Worm (Caenorhabditis elegans): ENCODE measurements around the gene C32D5.7.
A peak's percentile ranks its signal among the peaks of the same experiment; 100 is the strongest.

The C32D5.7 gene

DNA sequence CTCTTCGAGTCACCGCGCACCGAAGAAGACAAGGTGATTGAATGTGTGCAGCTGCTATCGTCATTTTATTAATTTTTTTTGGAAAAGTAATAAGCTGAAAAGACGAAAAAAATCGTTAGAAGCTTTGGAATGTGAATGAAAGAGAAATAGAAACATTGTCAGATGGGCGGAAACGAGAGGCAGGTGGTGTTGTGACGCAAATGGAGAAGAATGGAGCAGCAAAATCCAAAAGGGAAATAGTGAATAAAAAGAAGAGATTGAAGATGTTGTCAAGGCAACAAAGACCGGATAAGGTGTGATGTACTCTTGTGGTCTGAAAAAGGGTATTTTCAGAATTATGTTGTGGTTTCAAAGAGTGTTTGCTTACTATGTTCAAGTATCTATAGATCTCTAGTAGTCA, 2.6 kb upstream of the C32D5.7 start:
- TF ChIP-seq dao-5 (tag; optimal IDR thresholded peaks at IDR 0.05) = no peak
- TF ChIP-seq him-1 (tag; optimal IDR thresholded peaks at IDR 0.05) = no peak

DNA sequence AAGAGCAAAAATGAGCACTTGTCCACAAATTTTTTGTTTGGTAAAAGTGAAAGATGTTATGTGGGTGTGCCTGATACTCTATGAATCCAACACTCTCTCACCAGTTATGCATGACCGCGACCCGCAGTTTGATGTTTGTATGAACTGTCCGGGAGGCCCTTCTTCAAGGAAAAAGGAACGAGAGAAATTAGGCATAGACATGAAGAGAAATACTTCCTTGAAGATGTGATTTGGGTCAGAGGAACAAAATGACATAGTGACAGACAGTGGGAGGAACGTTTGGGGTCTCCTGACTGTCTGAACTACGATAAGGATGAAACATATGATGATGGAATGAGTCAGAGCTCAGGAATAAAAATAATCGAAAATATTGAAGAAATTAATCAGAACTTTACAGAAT, 1.2 kb upstream of the C32D5.7 start:
- TF ChIP-seq him-1 (tag; optimal IDR thresholded peaks at IDR 0.05) (no peak), dao-5 (tag; optimal IDR thresholded peaks at IDR 0.05) (no peak), W03F9.2 (tag; optimal IDR thresholded peaks at IDR 0.05) (no peak)

DNA sequence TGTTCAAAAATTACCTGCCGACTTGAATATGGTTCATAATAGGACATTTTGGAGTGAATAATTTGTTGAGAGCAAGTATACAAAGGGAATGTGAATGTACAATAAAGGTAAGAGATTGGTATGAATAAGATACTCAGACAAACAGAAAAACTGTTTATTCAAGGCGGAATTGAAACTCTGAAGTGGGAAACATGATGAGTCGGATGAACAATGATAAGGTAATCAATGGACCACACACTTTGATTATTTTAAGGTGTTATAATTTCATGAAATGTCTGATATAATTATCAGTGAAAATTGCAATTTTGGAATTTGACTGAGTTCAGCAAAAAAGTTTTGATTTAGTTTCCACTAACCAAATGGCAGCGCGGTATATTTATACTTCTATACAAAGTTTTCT, 337 bp downstream of the C32D5.7 start:
- TF ChIP-seq him-1 (tag; optimal IDR thresholded peaks at IDR 0.05) = no peak
- no peak for TF ChIP-seq W03F9.2 (tag; optimal IDR thresholded peaks at IDR 0.05)
- TF ChIP-seq dao-5 (tag; optimal IDR thresholded peaks at IDR 0.05) = no peak

ce11 chrII:6335358-6335757, 4.5 kb downstream of the C32D5.7 start, which contains the start of gene C32D5.14:
C32D5.14 (plus strand) TSS chrII:6335488.
- TF ChIP-seq him-1 (tag; optimal IDR thresholded peaks at IDR 0.05) (no peak), W03F9.2 (tag; optimal IDR thresholded peaks at IDR 0.05) (no peak), dao-5 (tag; optimal IDR thresholded peaks at IDR 0.05) (no peak)

ce11 chrII:6334745-6335260, 5.0 kb downstream of the C32D5.7 start:
- TF ChIP-seq dao-5 (tag; optimal IDR thresholded peaks at IDR 0.05) (no peak), him-1 (tag; optimal IDR thresholded peaks at IDR 0.05) (no peak), W03F9.2 (tag; optimal IDR thresholded peaks at IDR 0.05) (no peak)

DNA sequence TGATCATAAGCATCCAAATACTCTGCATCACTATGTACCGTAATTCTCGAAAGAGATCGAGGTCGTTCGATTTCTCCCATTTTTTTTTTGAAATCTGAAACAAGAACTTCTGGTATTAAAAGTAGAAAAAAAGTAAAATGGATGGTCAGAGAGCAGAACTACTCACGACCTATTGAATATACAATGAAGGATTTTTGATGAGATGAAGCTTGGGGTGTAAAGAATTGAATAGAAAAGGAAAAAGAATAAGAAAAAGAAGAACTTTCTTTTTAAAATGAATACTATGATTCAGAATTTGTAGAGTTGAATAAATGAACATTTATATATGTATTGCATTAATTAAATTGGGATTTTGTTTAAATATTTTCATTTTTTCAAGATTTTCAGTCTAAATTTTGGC, 6.0 kb downstream of the C32D5.7 start, which contains the start of gene ttc-39B:
TSS of gene ttc-39B (minus strand) at position 101 of the 400 bp plus-strand sequence.
- no peak for TF ChIP-seq W03F9.2 (tag; optimal IDR thresholded peaks at IDR 0.05)
- TF ChIP-seq him-1 (tag; optimal IDR thresholded peaks at IDR 0.05) = no peak
- no peak for TF ChIP-seq dao-5 (tag; optimal IDR thresholded peaks at IDR 0.05)

- TF ChIP-seq W03F9.2 (tag; optimal IDR thresholded peaks at IDR 0.05) = peak; percentile 51
- TF ChIP-seq dao-5 (tag; optimal IDR thresholded peaks at IDR 0.05) = no peak
- TF ChIP-seq him-1 (tag; optimal IDR thresholded peaks at IDR 0.05) = peak; percentile 78
Observed at ce11 chrII:6331222-6331830, 8.5 kb downstream of the C32D5.7 start, which contains the start of gene set-4. set-4 (minus strand) TSS chrII:6331341.

DNA sequence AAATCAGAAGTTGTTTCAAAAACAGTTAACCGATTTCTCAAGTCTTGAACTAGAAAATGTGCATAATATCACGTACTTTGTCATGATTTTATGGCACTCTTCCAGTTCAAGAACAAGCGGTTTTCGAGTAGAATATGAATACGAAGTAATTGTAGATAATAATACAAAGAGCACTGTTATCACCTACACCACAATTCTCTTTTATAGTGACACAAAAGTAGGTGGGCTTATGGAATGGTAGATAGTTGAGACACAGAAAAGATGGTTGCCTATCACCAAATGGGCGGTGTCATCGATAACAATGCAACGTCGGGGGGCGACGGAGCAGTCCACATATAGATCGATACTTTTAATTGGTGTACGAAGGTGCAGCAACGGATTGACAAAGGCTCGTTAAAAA, 11.2 kb downstream of the C32D5.7 start:
- TF ChIP-seq him-1 (tag; optimal IDR thresholded peaks at IDR 0.05) = no peak
- TF ChIP-seq dao-5 (tag; optimal IDR thresholded peaks at IDR 0.05) = no peak
- TF ChIP-seq W03F9.2 (tag; optimal IDR thresholded peaks at IDR 0.05) = no peak

DNA sequence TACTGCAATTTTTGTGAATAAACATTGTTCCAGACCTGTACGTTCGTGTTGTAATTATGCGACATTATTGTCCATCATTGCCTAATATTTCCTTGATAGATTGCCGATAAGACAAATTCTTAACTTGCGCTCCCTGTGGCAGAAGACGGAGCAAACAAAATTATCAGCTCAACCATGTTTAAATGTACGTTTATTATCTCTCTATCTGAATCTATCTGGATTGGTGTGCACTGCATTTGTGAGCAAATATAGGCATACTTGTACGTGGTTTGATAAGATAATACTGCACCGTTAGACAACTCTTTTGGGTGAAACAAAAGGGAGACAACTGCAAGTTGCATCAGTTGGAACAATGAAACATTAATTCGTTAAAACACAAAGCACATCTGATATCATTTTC, 12.5 kb downstream of the C32D5.7 start:
- no peak for TF ChIP-seq W03F9.2 (tag; optimal IDR thresholded peaks at IDR 0.05)
- TF ChIP-seq dao-5 (tag; optimal IDR thresholded peaks at IDR 0.05) = no peak
- no peak for TF ChIP-seq him-1 (tag; optimal IDR thresholded peaks at IDR 0.05)

DNA sequence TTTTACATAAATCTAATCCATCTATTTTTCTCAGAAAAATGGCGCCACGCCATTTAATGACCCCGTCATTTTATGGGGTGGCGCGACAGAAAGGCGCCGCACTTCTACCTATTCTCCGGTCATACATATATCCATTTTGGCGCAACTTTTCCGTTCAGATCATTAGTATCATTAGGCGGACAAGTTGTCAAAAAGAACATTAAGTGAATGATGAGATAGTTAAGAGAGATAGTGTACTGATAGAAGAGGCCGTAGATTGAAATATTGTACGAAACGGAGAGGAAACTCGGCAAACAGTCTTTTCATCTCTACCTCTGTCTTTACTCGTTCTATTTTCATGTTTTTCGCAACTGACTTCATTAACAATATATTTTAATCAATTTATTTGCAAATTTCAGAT, 15.8 kb downstream of the C32D5.7 start, which contains the start of gene sma-6:
TSS of gene sma-6 (plus strand) at position 399 of the 400 bp plus-strand sequence.
- no peak for TF ChIP-seq dao-5 (tag; optimal IDR thresholded peaks at IDR 0.05)
- no peak for TF ChIP-seq him-1 (tag; optimal IDR thresholded peaks at IDR 0.05)
- TF ChIP-seq W03F9.2 (tag; optimal IDR thresholded peaks at IDR 0.05) = no peak

DNA sequence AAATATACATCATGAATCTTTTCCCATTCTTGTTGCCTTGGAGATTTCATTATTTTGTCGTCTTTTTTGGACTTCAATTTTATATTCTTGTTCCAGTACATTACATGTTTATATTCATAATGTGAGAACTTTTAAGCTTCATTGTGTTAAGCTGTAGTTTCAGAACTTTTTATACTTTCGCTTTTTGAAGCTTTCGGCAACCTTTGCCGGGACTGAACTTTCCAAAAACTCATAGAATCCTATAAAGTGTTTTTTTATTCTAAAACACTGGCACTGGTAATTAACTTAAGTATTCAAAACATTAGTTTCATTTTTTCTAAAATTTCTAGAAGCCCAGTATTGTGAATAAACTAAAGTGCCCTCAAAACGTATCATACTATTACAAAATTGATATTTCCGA, 16.9 kb downstream of the C32D5.7 start, which contains the start of gene C32D5.4:
TSS of gene C32D5.4 (minus strand) at position 101 of the 400 bp plus-strand sequence.
- TF ChIP-seq him-1 (tag; optimal IDR thresholded peaks at IDR 0.05) (no peak), W03F9.2 (tag; optimal IDR thresholded peaks at IDR 0.05) (no peak), dao-5 (tag; optimal IDR thresholded peaks at IDR 0.05) (no peak)

- no peak for TF ChIP-seq W03F9.2 (tag; optimal IDR thresholded peaks at IDR 0.05)
- no peak for TF ChIP-seq him-1 (tag; optimal IDR thresholded peaks at IDR 0.05)
- TF ChIP-seq dao-5 (tag; optimal IDR thresholded peaks at IDR 0.05) = no peak
Observed at ce11 chrII:6322081-6322480, 17.8 kb downstream of the C32D5.7 start.

ce11 chrII:6320655-6321388, 19.0 kb downstream of the C32D5.7 start, which contains the start of gene efr-3:
efr-3 (minus strand) TSS chrII:6321159.
- TF ChIP-seq dao-5 (tag; optimal IDR thresholded peaks at IDR 0.05) (no peak), W03F9.2 (tag; optimal IDR thresholded peaks at IDR 0.05) (peak; percentile 38), him-1 (tag; optimal IDR thresholded peaks at IDR 0.05) (no peak)

DNA sequence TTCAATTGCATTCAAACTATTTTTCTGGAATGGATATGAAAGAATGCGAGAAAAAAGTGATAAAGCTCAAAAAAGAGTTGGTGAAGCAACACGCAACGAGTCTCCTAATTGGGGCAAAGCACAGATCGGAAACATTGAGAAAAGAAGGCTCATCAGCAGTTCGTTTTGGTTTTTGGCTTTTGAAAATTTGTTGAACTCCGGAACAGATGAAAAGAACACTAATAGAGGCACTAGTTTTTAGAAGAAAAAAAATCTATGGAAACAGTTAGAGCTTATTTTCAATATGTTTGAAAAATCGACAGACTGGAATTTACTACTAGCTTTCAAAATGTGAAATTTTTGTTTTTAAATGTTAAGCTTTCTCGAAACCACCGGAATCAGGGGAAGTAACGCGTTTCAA, 28.0 kb downstream of the C32D5.7 start:
- TF ChIP-seq W03F9.2 (tag; optimal IDR thresholded peaks at IDR 0.05) (no peak), him-1 (tag; optimal IDR thresholded peaks at IDR 0.05) (no peak), dao-5 (tag; optimal IDR thresholded peaks at IDR 0.05) (no peak)
